Fruit fly (Drosophila melanogaster) whole organism, wandering third instar larva: Measurements from ENCODE around the gene CG16904.

Experiments
- Abd-B ChIP-seq: fragments of >200 bp; optimal IDR thresholded peaks from 2 replicates; lab custom pipeline; 2017; ENCODE audit warnings: missing biosample characterization, missing genetic modification characterization
- CG32264 ChIP-seq: fragments of 200-800 bp; sonication (Bioruptor generic); optimal IDR thresholded peaks from 2 replicates; lab custom pipeline; 2016; ENCODE audit warnings: missing biosample characterization, missing genetic modification characterization
- CG9705 ChIP-seq: fragments of 200-800 bp; sonication (Bioruptor generic); optimal IDR thresholded peaks from 2 replicates; lab custom pipeline; 2018; ENCODE audit warnings: missing biosample characterization, mild to moderate bottlenecking, missing genetic modification characterization
- CrebA ChIP-seq: fragments of 200-800 bp; sonication (Bioruptor generic); optimal IDR thresholded peaks from 2 replicates; lab custom pipeline; 2016; ENCODE audit warnings: missing biosample characterization, mild to moderate bottlenecking, missing genetic modification characterization, borderline replicate concordance
- Dfd ChIP-seq: fragments of >200 bp; optimal IDR thresholded peaks from 2 replicates; lab custom pipeline; 2017; ENCODE audit warnings: missing biosample characterization, missing genetic modification characterization
- Dif ChIP-seq: fragments of 200-275, 200-300 bp; sonication (Bioruptor generic); optimal IDR thresholded peaks from 2 replicates; lab custom pipeline; 2018; ENCODE audit warnings: missing biosample characterization, missing genetic modification characterization; ENCODE audit not compliant: partially characterized antibody
- GATAd ChIP-seq: sonication (Bioruptor generic); optimal IDR thresholded peaks from 2 replicates; lab custom pipeline; 2016; ENCODE audit warnings: missing biosample characterization, missing genetic modification characterization
- HLH106 ChIP-seq: fragments of 200-800 bp; optimal IDR thresholded peaks from 3 replicates; lab custom pipeline; 2019; ENCODE audit warnings: missing biosample characterization, mild to moderate bottlenecking, missing genetic modification characterization, moderate library complexity
- Hnf4 ChIP-seq: fragments of 200-800 bp; sonication (Bioruptor generic); optimal IDR thresholded peaks from 2 replicates; lab custom pipeline; 2016; ENCODE audit warnings: missing biosample characterization, mild to moderate bottlenecking, missing genetic modification characterization
- Hr78 ChIP-seq: fragments of >200 bp; optimal IDR thresholded peaks from 2 replicates; lab custom pipeline; 2017; ENCODE audit warnings: missing biosample characterization, missing genetic modification characterization
- Hr83 ChIP-seq: fragments of 200-300 bp; sonication (Bioruptor generic); optimal IDR thresholded peaks from 2 replicates; lab custom pipeline; 2016; ENCODE audit warnings: missing biosample characterization, mild to moderate bottlenecking, missing genetic modification characterization, moderate library complexity; ENCODE audit not compliant: poor library complexity, severe bottlenecking
- Jra ChIP-seq: sonication (Bioruptor generic); optimal IDR thresholded peaks from 2 replicates; lab custom pipeline; 2016; ENCODE audit warnings: missing biosample characterization, missing genetic modification characterization
- Mio ChIP-seq: sonication (Bioruptor generic); optimal IDR thresholded peaks from 2 replicates; lab custom pipeline; 2016; ENCODE audit warnings: missing biosample characterization, missing genetic modification characterization
- Myc ChIP-seq: fragments of >200 bp; optimal IDR thresholded peaks from 2 replicates; lab custom pipeline; 2017
- N ChIP-seq: fragments of >200 bp; optimal IDR thresholded peaks from 2 replicates; lab custom pipeline; 2018; ENCODE audit warnings: missing biosample characterization, missing external identifiers, missing genetic modification characterization
- OdsH ChIP-seq: fragments of 200-800 bp; sonication (Bioruptor generic); optimal IDR thresholded peaks from 2 replicates; lab custom pipeline; 2016; ENCODE audit warnings: missing biosample characterization, mild to moderate bottlenecking, missing genetic modification characterization
- Rel ChIP-seq, 2 experiments: fragments of 200-800 bp; sonication (Bioruptor generic) in 1 of 2; optimal IDR thresholded peaks; 2 replicates in 1 of 2; 3 replicates in 1 of 2; lab custom pipeline; 2016 to 2019; ENCODE audit warnings: mild to moderate bottlenecking in 2 of 2, missing biosample characterization in 2 of 2, missing genetic modification characterization in 2 of 2, moderate library complexity in 1 of 2
- Sp1 ChIP-seq: fragments of 200-800 bp; sonication (Bioruptor generic); optimal IDR thresholded peaks from 3 replicates; lab custom pipeline; 2019; ENCODE audit warnings: missing biosample characterization, mild to moderate bottlenecking, missing genetic modification characterization, moderate library complexity
- Vsx2 ChIP-seq: fragments of 200-300, 225-300 bp; sonication (Bioruptor generic); optimal IDR thresholded peaks from 2 replicates; lab custom pipeline; 2018; ENCODE audit warnings: missing biosample characterization, missing genetic modification characterization; ENCODE audit not compliant: partially characterized antibody
- br ChIP-seq: fragments of 200-800 bp; sonication (Bioruptor generic); optimal IDR thresholded peaks from 2 replicates; lab custom pipeline; 2016; ENCODE audit warnings: missing biosample characterization, missing genetic modification characterization
- brk ChIP-seq: fragments of 200-800 bp; sonication (Bioruptor generic); optimal IDR thresholded peaks from 2 replicates; lab custom pipeline; 2016; ENCODE audit warnings: missing biosample characterization, mild to moderate bottlenecking, missing genetic modification characterization
- dl ChIP-seq, 2 experiments: fragments of 175-275, 200-275 bp in 1 of 2; fragments of 200-275 bp in 1 of 2; sonication (Bioruptor generic); optimal IDR thresholded peaks; lab custom pipeline; 2018; ENCODE audit warnings: mild to moderate bottlenecking in 2 of 2, missing biosample characterization in 2 of 2, missing genetic modification characterization in 2 of 2, moderate library complexity in 2 of 2; ENCODE audit not compliant: partially characterized antibody in 2 of 2, insufficient read depth in 1 of 2
- dmrt93B ChIP-seq: fragments of 200-800 bp; sonication (Bioruptor generic); optimal IDR thresholded peaks from 2 replicates; lab custom pipeline; 2018; ENCODE audit warnings: missing biosample characterization, mild to moderate bottlenecking, missing genetic modification characterization
- dsf ChIP-seq: sonication (Bioruptor generic); optimal IDR thresholded peaks from 2 replicates; lab custom pipeline; 2016; ENCODE audit warnings: missing biosample characterization, missing genetic modification characterization, borderline replicate concordance
- ey ChIP-seq: fragments of 200-800 bp; sonication (Bioruptor generic); optimal IDR thresholded peaks from 2 replicates; lab custom pipeline; 2016; ENCODE audit warnings: missing biosample characterization, missing genetic modification characterization
- foxo ChIP-seq, 2 experiments: fragments of 200-800 bp; sonication (Bioruptor generic); optimal IDR thresholded peaks; 2 replicates in 1 of 2; 3 replicates in 1 of 2; lab custom pipeline; 2016 to 2017; ENCODE audit warnings: missing biosample characterization in 2 of 2, missing genetic modification characterization in 2 of 2
- fru ChIP-seq: fragments of 200-800 bp; sonication (Bioruptor generic); optimal IDR thresholded peaks from 3 replicates; lab custom pipeline; 2016; ENCODE audit warnings: missing biosample characterization, mild to moderate bottlenecking, missing genetic modification characterization
- h ChIP-seq: fragments of 200-800 bp; sonication (Bioruptor generic); optimal IDR thresholded peaks from 3 replicates; lab custom pipeline; 2016; ENCODE audit warnings: missing biosample characterization, mild to moderate bottlenecking, missing genetic modification characterization
- jim ChIP-seq: fragments of 175-275, 200-325 bp; sonication (Bioruptor generic); optimal IDR thresholded peaks from 2 replicates; lab custom pipeline; 2016; ENCODE audit warnings: missing biosample characterization, mild to moderate bottlenecking, missing genetic modification characterization
- lola ChIP-seq: fragments of >200 bp; optimal IDR thresholded peaks from 2 replicates; lab custom pipeline; 2017; ENCODE audit warnings: missing biosample characterization, missing genetic modification characterization
- pan ChIP-seq: fragments of >200 bp; optimal IDR thresholded peaks from 2 replicates; lab custom pipeline; 2017
- psq ChIP-seq: fragments of 200-800 bp; sonication (Bioruptor generic); optimal IDR thresholded peaks from 3 replicates; lab custom pipeline; 2017; ENCODE audit warnings: missing biosample characterization, mild to moderate bottlenecking, missing genetic modification characterization, moderate library complexity
- rgr ChIP-seq: fragments of 200-800 bp; sonication (Bioruptor generic); optimal IDR thresholded peaks from 3 replicates; lab custom pipeline; 2016; ENCODE audit warnings: missing biosample characterization, mild to moderate bottlenecking, missing genetic modification characterization
- sage ChIP-seq: fragments of 200-800 bp; sonication (Bioruptor generic); optimal IDR thresholded peaks from 2 replicates; lab custom pipeline; 2016; ENCODE audit warnings: missing biosample characterization, mild to moderate bottlenecking, missing genetic modification characterization
- sv ChIP-seq: fragments of 200-800 bp; sonication (Bioruptor generic); optimal IDR thresholded peaks from 3 replicates; lab custom pipeline; 2016; ENCODE audit warnings: missing biosample characterization, missing genetic modification characterization
- tai ChIP-seq: sonication (Bioruptor generic); optimal IDR thresholded peaks from 2 replicates; lab custom pipeline; 2016; ENCODE audit warnings: missing biosample characterization, missing genetic modification characterization
- usp ChIP-seq: fragments of >200 bp; optimal IDR thresholded peaks from 2 replicates; lab custom pipeline; 2017; ENCODE audit warnings: missing biosample characterization, missing genetic modification characterization
- woc ChIP-seq: sonication (Bioruptor generic); optimal IDR thresholded peaks from 2 replicates; lab custom pipeline; 2016; ENCODE audit warnings: missing biosample characterization, mild to moderate bottlenecking, missing genetic modification characterization

Gene CG16904

dm6 chr3R:9771519-9771972 is 45.2 kb downstream of the CG16904 start, which contains the start of gene CG9471:
Gene CG9471, minus strand, starts transcription at chr3R:9771542.
- TF ChIP-seq OdsH (peak; percentile 98), dsf (GFP tag; lab: Kevin White, UChicago) (peak; percentile 87), pan (lab: Kevin White, UChicago) (no peak), dmrt93B (GFP tag; lab: Kevin White, UChicago) (peak; percentile 82), rgr (peak; percentile 99), CrebA (GFP tag; lab: Kevin White, UChicago) (no peak), sage (GFP tag; lab: Kevin White, UChicago) (peak; percentile 95), Sp1 (GFP tag; lab: Kevin White, UChicago) (peak; percentile 96), Hr78 (GFP tag; lab: Kevin White, UChicago) (no peak), Dif (GFP tag; lab: Kevin White, UChicago) (no peak), fru (peak; percentile 98), Vsx2 (GFP tag; lab: Kevin White, UChicago) (no peak), h (GFP tag; lab: Kevin White, UChicago) (peak; percentile 99), brk (GFP tag; lab: Kevin White, UChicago) (no peak), CG9705 (peak; percentile 88), Jra (peak; percentile 97), Myc (no peak), foxo (GFP tag; optimal IDR thresholded peaks at IDR 0.05; lab: Kevin White, UChicago) (peak; percentile 53 to 99), ey (peak; percentile 98), Hnf4 (peak; percentile 98), tai (GFP tag; lab: Kevin White, UChicago) (no peak), br (GFP tag; lab: Kevin White, UChicago) (peak; percentile 97), Abd-B (GFP tag; lab: Kevin White, UChicago) (no peak), Rel (GFP tag; optimal IDR thresholded peaks at IDR 0.05; lab: Kevin White, UChicago) (peak; percentile 89), Rel (tag; optimal IDR thresholded peaks at IDR 0.05; lab: Kevin White, UChicago) (peak; percentile 87), woc (GFP tag; lab: Kevin White, UChicago) (peak; percentile 97), Hr83 (peak; percentile 41), N (no peak), sv (GFP tag; lab: Kevin White, UChicago) (peak; percentile 91), lola (GFP tag; lab: Kevin White, UChicago) (no peak), Mio (peak; percentile 73), psq (peak; percentile 94), CG32264 (GFP tag; lab: Kevin White, UChicago) (peak; percentile 92), GATAd (peak; percentile 86), usp (GFP tag; lab: Kevin White, UChicago) (no peak), Dfd (GFP tag; lab: Kevin White, UChicago) (no peak), jim (GFP tag; lab: Kevin White, UChicago) (peak; percentile 5), HLH106 (peak; percentile 95), dl (GFP tag; optimal IDR thresholded peaks at IDR 0.05; lab: Kevin White, UChicago; ENCODE audit: insufficient read depth in 1 of 2, partially characterized antibody in 2 of 2) (no peak)

dm6 chr3R:9770127-9770526 is 46.7 kb downstream of the CG16904 start:
- no peak for TF ChIP-seq Dfd (GFP tag; lab: Kevin White, UChicago)

dm6 chr3R:9768884-9769283 is 47.9 kb downstream of the CG16904 start, which contains the start of gene MED6:
Gene MED6, minus strand, starts transcription at chr3R:9768984.
- no peak for TF ChIP-seq Hnf4
- TF ChIP-seq Hr78 (GFP tag; lab: Kevin White, UChicago) = no peak
- TF ChIP-seq lola (GFP tag; lab: Kevin White, UChicago) = no peak
- no peak for TF ChIP-seq foxo (GFP tag; optimal IDR thresholded peaks at IDR 0.05; lab: Kevin White, UChicago)
- TF ChIP-seq N = no peak
- TF ChIP-seq woc (GFP tag; lab: Kevin White, UChicago) = no peak
- TF ChIP-seq br (GFP tag; lab: Kevin White, UChicago) = no peak
- TF ChIP-seq Sp1 (GFP tag; lab: Kevin White, UChicago) = no peak
- no peak for TF ChIP-seq Dif (GFP tag; lab: Kevin White, UChicago)
- TF ChIP-seq tai (GFP tag; lab: Kevin White, UChicago) = no peak
- no peak for TF ChIP-seq dmrt93B (GFP tag; lab: Kevin White, UChicago)
- no peak for TF ChIP-seq GATAd
- no peak for TF ChIP-seq jim (GFP tag; lab: Kevin White, UChicago)
- no peak for TF ChIP-seq pan (lab: Kevin White, UChicago)
- no peak for TF ChIP-seq Abd-B (GFP tag; lab: Kevin White, UChicago)
- no peak for TF ChIP-seq CG9705
- no peak for TF ChIP-seq Mio
